Worm (Caenorhabditis elegans): ENCODE results near the gene T13C5.6.

Gene T13C5.6

ce11 chrX:6205325-6205724 is 2.2 kb downstream of the T13C5.6 start:
- TF ChIP-seq blmp-1 (tag; optimal IDR thresholded peaks at IDR 0.05), result no peak
- no peak for TF ChIP-seq snpc-4 (tag; optimal IDR thresholded peaks at IDR 0.05)
- no peak for TF ChIP-seq zip-8 (tag; optimal IDR thresholded peaks at IDR 0.05)
- TF ChIP-seq ceh-43 (GFP tag; optimal IDR thresholded peaks at IDR 0.05), result no peak
- TF ChIP-seq sptf-1 (tag; optimal IDR thresholded peaks at IDR 0.05), result no peak
- TF ChIP-seq nhr-2 (tag; optimal IDR thresholded peaks at IDR 0.05), result no peak
- TF ChIP-seq lin-13 (tag; optimal IDR thresholded peaks at IDR 0.05), result no peak
- TF ChIP-seq lsy-2 (tag; optimal IDR thresholded peaks at IDR 0.05), result no peak
- TF ChIP-seq unc-120 (tag; optimal IDR thresholded peaks at IDR 0.05; ENCODE audit: poor library complexity, severe bottlenecking), result no peak

- no peak for TF ChIP-seq ceh-39 (tag; optimal IDR thresholded peaks at IDR 0.05)
- TF ChIP-seq cnd-1 (tag; optimal IDR thresholded peaks at IDR 0.05), result no peak
- TF ChIP-seq nhr-28 (tag; optimal IDR thresholded peaks at IDR 0.05), result no peak
- no peak for TF ChIP-seq pha-4 (tag; optimal IDR thresholded peaks at IDR 0.05)
- TF ChIP-seq snpc-4 (tag; optimal IDR thresholded peaks at IDR 0.05), result no peak
- no peak for TF ChIP-seq lin-13 (tag; optimal IDR thresholded peaks at IDR 0.05)
- no peak for TF ChIP-seq tbx-8 (GFP tag; optimal IDR thresholded peaks at IDR 0.05)
- no peak for TF ChIP-seq nhr-12 (tag; optimal IDR thresholded peaks at IDR 0.05)
- no peak for TF ChIP-seq ces-1 (GFP tag; optimal IDR thresholded peaks at IDR 0.05)
- TF ChIP-seq ceh-83 (GFP tag; optimal IDR thresholded peaks at IDR 0.05), result no peak
- TF ChIP-seq ceh-43 (GFP tag; optimal IDR thresholded peaks at IDR 0.05), result no peak
- TF ChIP-seq elt-3 (tag; optimal IDR thresholded peaks at IDR 0.05), result no peak
- no peak for TF ChIP-seq nhr-2 (tag; optimal IDR thresholded peaks at IDR 0.05)
- no peak for TF ChIP-seq unc-39 (tag; optimal IDR thresholded peaks at IDR 0.05)
- no peak for TF ChIP-seq M03D4.4 (tag; optimal IDR thresholded peaks at IDR 0.05)
- no peak for TF ChIP-seq sptf-1 (tag; optimal IDR thresholded peaks at IDR 0.05)
- TF ChIP-seq zip-8 (tag; optimal IDR thresholded peaks at IDR 0.05), result no peak
- no peak for TF ChIP-seq bed-3 (GFP tag; optimal IDR thresholded peaks at IDR 0.05)
Observed at ce11 chrX:6204696-6205232, 2.7 kb downstream of the T13C5.6 start, which contains the start of gene bca-1. Gene bca-1, minus strand, starts transcription at chrX:6204746.

ce11 chrX:6203315-6203714 is 4.2 kb downstream of the T13C5.6 start:
- TF ChIP-seq tbx-8 (GFP tag; optimal IDR thresholded peaks at IDR 0.05) (no peak), mab-5 (tag; optimal IDR thresholded peaks at IDR 0.05) (no peak), elt-1 (tag; optimal IDR thresholded peaks at IDR 0.05; ENCODE audit: borderline replicate concordance, insufficient read depth) (no peak), snpc-4 (tag; optimal IDR thresholded peaks at IDR 0.05) (no peak), nhr-2 (tag; optimal IDR thresholded peaks at IDR 0.05) (no peak), zip-8 (tag; optimal IDR thresholded peaks at IDR 0.05) (no peak), ces-1 (GFP tag; optimal IDR thresholded peaks at IDR 0.05) (no peak), unc-120 (tag; optimal IDR thresholded peaks at IDR 0.05; ENCODE audit: poor library complexity, severe bottlenecking) (no peak), lsy-2 (tag; optimal IDR thresholded peaks at IDR 0.05) (no peak), elt-3 (tag; optimal IDR thresholded peaks at IDR 0.05) (no peak), ceh-83 (GFP tag; optimal IDR thresholded peaks at IDR 0.05) (no peak)

ce11 chrX:6202809-6203208 is 4.7 kb downstream of the T13C5.6 start:
- no peak for TF ChIP-seq mep-1 (tag; optimal IDR thresholded peaks at IDR 0.05)
- no peak for TF ChIP-seq tbx-8 (GFP tag; optimal IDR thresholded peaks at IDR 0.05)
- TF ChIP-seq M03D4.4 (tag; optimal IDR thresholded peaks at IDR 0.05), result no peak
- TF ChIP-seq ceh-39 (tag; optimal IDR thresholded peaks at IDR 0.05), result no peak
- TF ChIP-seq ceh-43 (GFP tag; optimal IDR thresholded peaks at IDR 0.05), result no peak
- TF ChIP-seq flh-1 (GFP tag; optimal IDR thresholded peaks at IDR 0.05), result no peak
- TF ChIP-seq sptf-1 (tag; optimal IDR thresholded peaks at IDR 0.05), result no peak
- no peak for TF ChIP-seq mls-2 (tag; optimal IDR thresholded peaks at IDR 0.05)
- TF ChIP-seq ceh-83 (GFP tag; optimal IDR thresholded peaks at IDR 0.05), result no peak
- TF ChIP-seq sem-2 (GFP tag; optimal IDR thresholded peaks at IDR 0.05), result no peak
- no peak for TF ChIP-seq zip-8 (tag; optimal IDR thresholded peaks at IDR 0.05)
- no peak for TF ChIP-seq nhr-76 (tag; optimal IDR thresholded peaks at IDR 0.05)
- no peak for TF ChIP-seq unc-62 (GFP tag; optimal IDR thresholded peaks at IDR 0.05)
- TF ChIP-seq unc-120 (tag; optimal IDR thresholded peaks at IDR 0.05; ENCODE audit: poor library complexity, severe bottlenecking), result no peak
- TF ChIP-seq lin-13 (tag; optimal IDR thresholded peaks at IDR 0.05), result no peak
- TF ChIP-seq hlh-1 (tag; optimal IDR thresholded peaks at IDR 0.05), result no peak
- TF ChIP-seq nhr-28 (tag; optimal IDR thresholded peaks at IDR 0.05), result no peak

ce11 chrX:6201542-6201941 is 5.9 kb downstream of the T13C5.6 start:
- no peak for TF ChIP-seq mls-2 (tag; optimal IDR thresholded peaks at IDR 0.05)
- TF ChIP-seq unc-120 (tag; optimal IDR thresholded peaks at IDR 0.05; ENCODE audit: poor library complexity, severe bottlenecking), result no peak
- no peak for TF ChIP-seq cnd-1 (tag; optimal IDR thresholded peaks at IDR 0.05)
- no peak for TF ChIP-seq hlh-1 (tag; optimal IDR thresholded peaks at IDR 0.05)
- TF ChIP-seq elt-3 (tag; optimal IDR thresholded peaks at IDR 0.05), result no peak
- TF ChIP-seq pha-4 (tag; optimal IDR thresholded peaks at IDR 0.05), result no peak
- no peak for TF ChIP-seq mab-5 (tag; optimal IDR thresholded peaks at IDR 0.05)
- TF ChIP-seq sptf-1 (tag; optimal IDR thresholded peaks at IDR 0.05), result no peak
- TF ChIP-seq zip-8 (tag; optimal IDR thresholded peaks at IDR 0.05), result no peak
